Worm (Caenorhabditis elegans): ENCODE measurements around the gene gly-13.

Gene gly-13

DNA sequence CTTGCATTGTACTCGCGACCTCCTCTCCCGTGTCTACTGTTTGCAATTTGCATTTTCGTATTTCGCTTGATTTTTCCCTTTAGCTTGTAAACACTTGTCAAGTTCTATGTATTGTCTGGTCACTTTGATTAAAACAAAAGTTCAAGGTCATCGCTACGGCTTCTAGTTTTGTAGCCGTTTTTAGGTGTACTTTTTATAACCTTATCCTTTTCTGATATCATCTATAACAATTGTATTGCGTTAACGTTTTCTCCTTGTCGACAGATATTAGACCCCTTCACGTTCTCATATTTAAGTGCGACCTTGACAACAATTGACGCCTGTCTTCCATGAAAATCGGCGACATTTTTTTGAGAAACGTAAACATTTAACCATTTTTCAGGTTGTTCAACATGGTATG is 49.8 kb downstream of the gly-13 start:
- TF ChIP-seq unc-42 (tag; optimal IDR thresholded peaks at IDR 0.05) (no peak), unc-86 (tag; optimal IDR thresholded peaks at IDR 0.05) (no peak), ceh-24 (tag; optimal IDR thresholded peaks at IDR 0.05) (no peak), tbx-7 (tag; optimal IDR thresholded peaks at IDR 0.05) (no peak), fkh-6 (tag; optimal IDR thresholded peaks at IDR 0.05) (no peak), ztf-16 (tag; optimal IDR thresholded peaks at IDR 0.05) (no peak), ahr-1 (tag; optimal IDR thresholded peaks at IDR 0.05) (no peak), hlh-13 (GFP tag; optimal IDR thresholded peaks at IDR 0.05) (no peak), che-1 (tag; optimal IDR thresholded peaks at IDR 0.05) (no peak), ceh-14 (tag; optimal IDR thresholded peaks at IDR 0.05) (no peak), T23F11.4 (GFP tag; optimal IDR thresholded peaks at IDR 0.05) (no peak), ceh-9 (tag; optimal IDR thresholded peaks at IDR 0.05) (no peak), mec-3 (tag; optimal IDR thresholded peaks at IDR 0.05; ENCODE audit: borderline replicate concordance) (no peak), hlh-8 (tag; optimal IDR thresholded peaks at IDR 0.05) (no peak), ttx-3 (tag; optimal IDR thresholded peaks at IDR 0.05) (no peak), nhr-232 (tag; optimal IDR thresholded peaks at IDR 0.05) (no peak), pax-1 (tag; optimal IDR thresholded peaks at IDR 0.05) (no peak), dve-1 (tag; optimal IDR thresholded peaks at IDR 0.05) (no peak), ceh-31 (tag; optimal IDR thresholded peaks at IDR 0.05) (no peak)
